Worm (Caenorhabditis elegans) whole organism, young adult: ENCODE results near the gene ugt-57.

Experiments
- F10E7.11 ChIP-seq: sonication (generic microtip); optimal IDR thresholded peaks from 2 replicates; lab custom pipeline; 2017; ENCODE audit warnings: mild to moderate bottlenecking, missing genetic modification characterization, moderate library complexity, missing compliant biosample characterization
- F37B4.10 ChIP-seq: fragments of 200-800 bp; sonication (Bioruptor generic); IDR thresholded peaks from 2 replicates; pipeline ENCODE4 v1.3.6; 2022; ENCODE audit warnings: missing genetic modification characterization, missing compliant biosample characterization
- F52B5.7 ChIP-seq: sonication (generic microtip); optimal IDR thresholded peaks from 2 replicates; lab custom pipeline; 2016; ENCODE audit warnings: mild to moderate bottlenecking, missing genetic modification characterization, missing compliant biosample characterization
- Y79H2A.3 ChIP-seq: fragments of 200-800 bp; sonication (Bioruptor generic); conservative IDR thresholded peaks from 2 replicates; pipeline ENCODE4 v1.3.6; 2022; ENCODE audit warnings: missing genetic modification reagents, missing genetic modification characterization, missing compliant biosample characterization
- ccch-3 ChIP-seq: fragments of 200-800 bp; sonication (Bioruptor generic); optimal IDR thresholded peaks from 2 replicates; lab custom pipeline; 2018; ENCODE audit warnings: mild to moderate bottlenecking, missing genetic modification characterization, missing compliant biosample characterization
- cebp-2 ChIP-seq: fragments of 200-800 bp; sonication (Bioruptor generic); IDR thresholded peaks from 2 replicates; pipeline ENCODE4 v1.3.6; 2022; ENCODE audit warnings: missing genetic modification characterization, missing compliant biosample characterization
- ceh-58 ChIP-seq: fragments of 200-800 bp; sonication (Bioruptor generic); IDR thresholded peaks from 2 replicates; pipeline ENCODE4 v1.3.6; 2022; ENCODE audit warnings: missing genetic modification characterization, missing compliant biosample characterization
- dox-1 ChIP-seq: fragments of 200-800 bp; sonication (Bioruptor generic); IDR thresholded peaks from 2 replicates; pipeline ENCODE4 v1.3.6; 2022; ENCODE audit warnings: missing genetic modification reagents, missing genetic modification characterization, missing compliant biosample characterization
- dpff-1 ChIP-seq: sonication (generic microtip); optimal IDR thresholded peaks from 2 replicates; lab custom pipeline; 2017; ENCODE audit warnings: mild to moderate bottlenecking, missing genetic modification characterization, missing compliant biosample characterization
- dpl-1 ChIP-seq: fragments of 150-350 bp; optimal IDR thresholded peaks from 2 replicates; lab custom pipeline; 2014; ENCODE audit warnings: missing biosample characterization, missing genetic modification reagents, missing genetic modification characterization
- hlh-26 ChIP-seq: fragments of 200-800 bp; sonication (Bioruptor generic); conservative IDR thresholded peaks from 2 replicates; pipeline ENCODE4 v1.3.6; 2022; ENCODE audit warnings: missing genetic modification reagents, missing genetic modification characterization, missing compliant biosample characterization
- madf-10 ChIP-seq: sonication (generic microtip); optimal IDR thresholded peaks from 2 replicates; lab custom pipeline; 2016; ENCODE audit warnings: mild to moderate bottlenecking, missing genetic modification characterization, missing compliant biosample characterization
- madf-6 ChIP-seq: fragments of 200-800 bp; sonication (Bioruptor generic); IDR thresholded peaks from 2 replicates; pipeline ENCODE4 v1.3.6; 2022; ENCODE audit warnings: missing genetic modification reagents, missing genetic modification characterization, missing compliant biosample characterization
- madf-8 ChIP-seq: fragments of 200-800 bp; sonication (Bioruptor generic); conservative IDR thresholded peaks from 2 replicates; pipeline ENCODE4 v1.3.6; 2022; ENCODE audit warnings: missing genetic modification reagents, missing genetic modification characterization, missing compliant biosample characterization
- mcd-1 ChIP-seq: fragments of 200-800 bp; sonication (Bioruptor generic); IDR thresholded peaks from 2 replicates; pipeline ENCODE4 v1.3.6; 2022; ENCODE audit warnings: missing genetic modification reagents, missing genetic modification characterization, missing compliant biosample characterization
- nfya-2 ChIP-seq: fragments of 200-800 bp; sonication (Bioruptor generic); IDR thresholded peaks from 2 replicates; pipeline ENCODE4 v1.3.6; 2022; ENCODE audit warnings: missing genetic modification reagents, missing genetic modification characterization, missing compliant biosample characterization
- nhr-120 ChIP-seq: fragments of 200-800 bp; sonication (Bioruptor generic); IDR thresholded peaks from 2 replicates; pipeline ENCODE4 v1.3.6; 2022; ENCODE audit warnings: missing genetic modification characterization, missing compliant biosample characterization
- sdz-38 ChIP-seq: sonication (generic microtip); optimal IDR thresholded peaks from 2 replicates; lab custom pipeline; 2016; ENCODE audit warnings: missing genotype, missing genetic modification characterization, missing compliant biosample characterization
- tlf-1 ChIP-seq: fragments of 200-800 bp; sonication (Bioruptor generic); optimal IDR thresholded peaks from 2 replicates; lab custom pipeline; 2018; ENCODE audit warnings: mild to moderate bottlenecking, missing genetic modification characterization, missing compliant biosample characterization
- xnd-1 ChIP-seq: sonication (generic microtip); optimal IDR thresholded peaks from 2 replicates; lab custom pipeline; 2016; ENCODE audit warnings: missing genotype, missing genetic modification reagents, missing genetic modification characterization, missing compliant biosample characterization
- ztf-6 ChIP-seq: fragments of 200-800 bp; sonication (Bioruptor generic); IDR thresholded peaks from 2 replicates; pipeline ENCODE4 v1.3.6; 2022; ENCODE audit warnings: missing genetic modification reagents, missing genetic modification characterization, missing compliant biosample characterization

The ugt-57 gene

DNA sequence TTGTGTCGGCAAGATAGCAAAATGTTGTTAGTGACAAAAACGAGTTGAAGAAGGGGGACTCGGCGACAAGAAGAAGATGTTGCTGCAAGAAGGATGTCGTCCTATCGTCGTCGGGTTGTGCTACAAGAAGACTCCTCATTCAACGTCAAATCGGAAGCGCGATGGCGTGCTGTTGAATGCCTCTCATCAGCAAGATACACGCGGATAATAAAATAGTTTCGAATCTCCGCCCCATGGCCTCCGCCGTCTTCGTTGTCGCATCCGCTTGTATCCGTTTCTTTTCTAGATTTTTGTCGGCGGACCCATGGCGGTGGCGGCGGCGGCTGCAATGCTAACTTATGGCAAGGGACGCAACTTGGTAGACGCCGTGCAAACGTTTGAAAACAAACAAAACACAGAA lies 46.5 kb downstream of the ugt-57 start:
- TF ChIP-seq F37B4.10 (GFP tag; lab: Robert Waterston, UW) (0 out of 2 replicates have a peak, but pooled peaks have one; percentile 70), madf-6 (no peak)

DNA sequence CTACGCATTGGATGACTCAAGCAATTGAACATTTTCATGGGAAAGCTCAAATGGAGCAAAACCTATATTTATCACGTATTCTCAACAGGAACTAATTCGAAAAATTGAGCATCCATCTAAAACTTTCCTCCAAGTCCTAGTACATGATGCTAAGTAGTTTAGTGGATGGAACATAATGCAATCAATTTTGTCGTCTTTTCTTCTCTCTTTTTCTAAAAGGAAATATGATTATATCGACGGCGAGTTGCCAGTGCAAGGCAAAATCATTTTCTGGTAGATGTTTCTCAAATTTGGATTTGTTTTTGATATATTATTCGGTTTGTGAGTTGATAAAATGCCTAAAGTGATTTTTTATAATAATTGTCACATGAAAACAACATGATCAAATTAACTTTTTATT lies 49.2 kb downstream of the ugt-57 start:
- TF ChIP-seq nfya-2 (GFP tag; lab: Robert Waterston, UW) = no peak
- no peak for TF ChIP-seq xnd-1 (tag; lab: Kevin White, UChicago)
- no peak for TF ChIP-seq Y79H2A.3 (GFP tag; lab: Robert Waterston, UW)
- no peak for TF ChIP-seq ztf-6 (GFP tag; lab: Robert Waterston, UW)
- no peak for TF ChIP-seq nhr-120
- no peak for TF ChIP-seq cebp-2
- no peak for TF ChIP-seq hlh-26 (GFP tag; lab: Robert Waterston, UW)
- no peak for TF ChIP-seq sdz-38
- no peak for TF ChIP-seq madf-10 (tag; lab: Kevin White, UChicago)
- TF ChIP-seq ccch-3 (GFP tag; lab: Kevin White, UChicago) = no peak
- no peak for TF ChIP-seq dpff-1
- TF ChIP-seq tlf-1 (GFP tag; lab: Kevin White, UChicago) = no peak
- TF ChIP-seq F52B5.7 (tag; lab: Kevin White, UChicago) = no peak
- no peak for TF ChIP-seq dox-1 (GFP tag; lab: Robert Waterston, UW)
- TF ChIP-seq ceh-58 (GFP tag; lab: Robert Waterston, UW) = no peak
- no peak for TF ChIP-seq madf-8 (GFP tag; lab: Robert Waterston, UW)
- TF ChIP-seq dpl-1 = no peak
- TF ChIP-seq F10E7.11 (tag; lab: Kevin White, UChicago) = no peak
- no peak for TF ChIP-seq mcd-1
